Fruit fly (Drosophila melanogaster): ENCODE data around the gene CG11345.

Gene CG11345

DNA sequence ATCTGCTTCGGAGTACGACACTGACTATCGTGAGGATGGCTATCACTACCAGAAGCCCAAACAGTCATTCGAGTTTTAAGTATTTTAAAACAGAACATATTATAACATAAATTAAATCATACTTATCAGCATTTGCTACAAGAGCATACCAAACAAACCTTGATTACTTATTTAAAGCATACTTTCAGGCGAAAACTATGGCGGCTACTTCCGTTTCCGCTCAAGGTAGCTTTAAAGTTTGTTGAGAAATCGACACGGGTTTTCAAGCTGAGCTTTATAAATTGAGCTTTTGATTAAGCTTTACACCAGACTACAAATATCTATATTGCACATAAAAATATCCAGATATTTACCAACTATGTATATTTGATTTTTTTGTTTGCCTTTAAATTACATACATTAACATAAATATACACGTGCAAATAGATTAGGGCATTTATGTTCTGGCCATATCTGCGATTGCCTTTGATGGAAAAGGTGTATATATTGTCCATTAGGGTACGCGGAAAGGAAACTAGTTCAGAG, 17.0 kb upstream of the CG11345 start (continued):
- peak; percentile 52 for TF ChIP-seq CG1647 (GFP tag; optimal IDR thresholded peaks at IDR 0.05)
- TF ChIP-seq CG15073 (GFP tag; optimal IDR thresholded peaks at IDR 0.05) = no peak
- TF ChIP-seq CG12942 (GFP tag; optimal IDR thresholded peaks at IDR 0.05) = peak; percentile 58
- TF ChIP-seq her (GFP tag; optimal IDR thresholded peaks at IDR 0.05) = peak; percentile 37
- TF ChIP-seq Mes4 (GFP tag; optimal IDR thresholded peaks at IDR 0.05) = peak; percentile 76
- TF ChIP-seq ssp (GFP tag; IDR thresholded peaks at IDR 0.05) = no peak
- TF ChIP-seq MBD-R2 (GFP tag; IDR thresholded peaks at IDR 0.05) = no peak
- no peak for TF ChIP-seq Doc2 (GFP tag; IDR thresholded peaks at IDR 0.05)
- no peak for TF ChIP-seq Dll (GFP tag; IDR thresholded peaks at IDR 0.05; ENCODE audit: partially characterized antibody)
- peak; percentile 76 for TF ChIP-seq org-1 (GFP tag; optimal IDR thresholded peaks at IDR 0.05)
- no peak for TF ChIP-seq Adf1 (GFP tag; IDR thresholded peaks at IDR 0.05)
- peak; percentile 1 for TF ChIP-seq psq (GFP tag; optimal IDR thresholded peaks at IDR 0.05)
- peak; percentile 79 for TF ChIP-seq CG15269 (tag; optimal IDR thresholded peaks at IDR 0.05)
- peak; percentile 72 for TF ChIP-seq CG9437 (GFP tag; optimal IDR thresholded peaks at IDR 0.05)
- TF ChIP-seq gt (GFP tag; IDR thresholded peaks at IDR 0.05) = no peak
- TF ChIP-seq CG17328 (GFP tag; IDR thresholded peaks at IDR 0.05) = peak; percentile 84
- TF ChIP-seq Nf-YA (GFP tag; IDR thresholded peaks at IDR 0.05) = peak; percentile 33; the same call in 1 of the 2 replicates
- no peak for TF ChIP-seq bbx (GFP tag; IDR thresholded peaks at IDR 0.05; ENCODE audit: partially characterized antibody)
- TF ChIP-seq grau (tag; optimal IDR thresholded peaks at IDR 0.05) = peak; percentile 69
- peak; percentile 82 for TF ChIP-seq CG4854 (GFP tag; optimal IDR thresholded peaks at IDR 0.05)
- peak; percentile 75 for TF ChIP-seq run (tag; optimal IDR thresholded peaks at IDR 0.05)
- TF ChIP-seq CG11504 (tag; optimal IDR thresholded peaks at IDR 0.05) = peak; percentile 74
- peak; percentile 89 for TF ChIP-seq YL-1 (GFP tag; optimal IDR thresholded peaks at IDR 0.05)
- TF ChIP-seq Nf-YC (tag; optimal IDR thresholded peaks at IDR 0.05) = peak; percentile 42
- peak; percentile 59 for TF ChIP-seq CHES-1-like (GFP tag; optimal IDR thresholded peaks at IDR 0.05)
- TF ChIP-seq CG4820 (GFP tag; optimal IDR thresholded peaks at IDR 0.05) = peak; percentile 14
- peak; percentile 40; the same call in 1 of the 2 replicates for TF ChIP-seq NFAT (GFP tag; IDR thresholded peaks at IDR 0.05)
- peak; percentile 30 for TF ChIP-seq CG14965 (GFP tag; optimal IDR thresholded peaks at IDR 0.05; ENCODE audit: borderline replicate concordance)
- no peak for TF ChIP-seq CG2129 (GFP tag; IDR thresholded peaks at IDR 0.05; ENCODE audit: partially characterized antibody)
- TF ChIP-seq CG14050 (GFP tag; IDR thresholded peaks at IDR 0.05) = peak; percentile 63
- 0 out of 2 replicates have a peak, but pooled peaks have one; percentile 34 for TF ChIP-seq CG31224 (GFP tag; IDR thresholded peaks at IDR 0.05)
- peak; percentile 45 for TF ChIP-seq luna (GFP tag; optimal IDR thresholded peaks at IDR 0.05)
- TF ChIP-seq Dbx (GFP tag; IDR thresholded peaks at IDR 0.05) = 0 out of 3 replicates have a peak, but pooled peaks have one; percentile 50
- peak; percentile 39; the same call in 1 of the 3 replicates for TF ChIP-seq B-H1 (GFP tag; IDR thresholded peaks at IDR 0.05)
- TF ChIP-seq CG12299 (tag; optimal IDR thresholded peaks at IDR 0.05) = peak; percentile 76
- TF ChIP-seq Awh (GFP tag; IDR thresholded peaks at IDR 0.05) = peak; percentile 56; the same call in 1 of the 2 replicates
- TF ChIP-seq maf-S (GFP tag; optimal IDR thresholded peaks at IDR 0.05) = no peak
- peak; percentile 57 for TF ChIP-seq MESR4 (GFP tag; optimal IDR thresholded peaks at IDR 0.05)
- peak; percentile 42; the same call in 1 of the 2 replicates for TF ChIP-seq bowl (GFP tag; IDR thresholded peaks at IDR 0.05)
- peak; percentile 65 for TF ChIP-seq ttk (GFP tag; IDR thresholded peaks at IDR 0.05)
- peak; percentile 27 for TF ChIP-seq stwl (tag; optimal IDR thresholded peaks at IDR 0.05)
- no peak for TF ChIP-seq gfzf (GFP tag; optimal IDR thresholded peaks at IDR 0.05)
- peak; percentile 33 for TF ChIP-seq CG12155 (GFP tag; optimal IDR thresholded peaks at IDR 0.05)
- peak; percentile 95 for TF ChIP-seq NfI (GFP tag; optimal IDR thresholded peaks at IDR 0.05)
- peak; percentile 62 for TF ChIP-seq CG11247 (GFP tag; IDR thresholded peaks at IDR 0.05)
- peak; percentile 75 for TF ChIP-seq phol (tag; optimal IDR thresholded peaks at IDR 0.05)
- TF ChIP-seq CG10209 (GFP tag; optimal IDR thresholded peaks at IDR 0.05) = peak; percentile 77
- TF ChIP-seq Ets65A (GFP tag) = no peak
- peak; percentile 72 for TF ChIP-seq eyg (GFP tag; optimal IDR thresholded peaks at IDR 0.05)
- peak; percentile 4 for TF ChIP-seq CG10462 (GFP tag; optimal IDR thresholded peaks at IDR 0.05)
- TF ChIP-seq CG12744 (GFP tag; optimal IDR thresholded peaks at IDR 0.05) = peak; percentile 91
